Worm (Caenorhabditis elegans) whole organism, L2 larva: ENCODE data around the gene cul-5.

ENCODE experiments used
- skn-1 ChIP-seq: sonication (generic microtip); optimal IDR thresholded peaks from 2 replicates; lab custom pipeline; 2017; ENCODE audit warnings: missing biosample characterization, missing genetic modification characterization
- unc-62 ChIP-seq: fragments of 150-350 bp; optimal IDR thresholded peaks from 2 replicates; lab custom pipeline; 2014; ENCODE audit warnings: missing biosample characterization, missing genetic modification reagents, missing genetic modification characterization

- TF ChIP-seq unc-62 (no peak), skn-1 (no peak)
These were observed 23.0 kb downstream of the cul-5 start for ce11 chrV:10202340-10202739.
